Worm (Caenorhabditis elegans) whole organism, young adult: ENCODE data around the gene Y39B6A.9.

Experiments
- B0019.2 ChIP-seq: fragments of 200-800 bp; sonication (Bioruptor generic); conservative IDR thresholded peaks from 2 replicates; pipeline ENCODE4 v1.3.6; 2022; ENCODE audit warnings: missing genetic modification reagents, missing genetic modification characterization, missing compliant biosample characterization
- Y79H2A.3 ChIP-seq: fragments of 200-800 bp; sonication (Bioruptor generic); conservative IDR thresholded peaks from 2 replicates; pipeline ENCODE4 v1.3.6; 2022; ENCODE audit warnings: missing genetic modification reagents, missing genetic modification characterization, missing compliant biosample characterization
- ZK185.1 ChIP-seq: sonication (generic microtip); optimal IDR thresholded peaks from 2 replicates; lab custom pipeline; 2016; ENCODE audit warnings: mild to moderate bottlenecking, missing genetic modification characterization, missing compliant biosample characterization; ENCODE audit not compliant: poor library complexity, severe bottlenecking
- ama-1 ChIP-seq, 3 experiments: fragments of 150-350 bp in 1 of 3; sonication (generic microtip) in 2 of 3; optimal IDR thresholded peaks; 2 replicates each; lab custom pipeline; 2014 to 2018; ENCODE audit warnings: missing biosample characterization in 2 of 3, missing genetic modification characterization in 2 of 3, missing genetic modification reagents in 2 of 3
- him-1 ChIP-seq: sonication (generic microtip); optimal IDR thresholded peaks from 2 replicates; lab custom pipeline; 2016; ENCODE audit warnings: missing genotype, missing genetic modification reagents, missing genetic modification characterization, missing compliant biosample characterization
- hmg-20 ChIP-seq: fragments of 200-800 bp; sonication (Bioruptor generic); IDR thresholded peaks from 2 replicates; pipeline ENCODE4 v1.3.6; 2022; ENCODE audit warnings: missing genetic modification reagents, missing genetic modification characterization, missing compliant biosample characterization
- lin-35 ChIP-seq, 3 experiments: fragments of 150-350 bp in 2 of 3; sonication (generic microtip) in 1 of 3; optimal IDR thresholded peaks; 2 replicates each; lab custom pipeline; 2014 to 2018; ENCODE audit warnings: missing biosample characterization in 3 of 3, missing genetic modification characterization in 3 of 3, missing genetic modification reagents in 3 of 3
- nfyb-1 ChIP-seq: fragments of 200-800 bp; sonication (Bioruptor generic); IDR thresholded peaks from 2 replicates; pipeline ENCODE4 v1.3.6; 2022; ENCODE audit warnings: missing genetic modification reagents, missing genetic modification characterization, missing compliant biosample characterization
- pha-4 ChIP-seq: fragments of 150-350 bp; sonication (generic microtip); optimal IDR thresholded peaks from 2 replicates; lab custom pipeline; 2014; ENCODE audit warnings: missing biosample characterization, missing genetic modification reagents, missing genetic modification characterization
- somi-1 ChIP-seq: fragments of 200-800 bp; sonication (Bioruptor generic); optimal IDR thresholded peaks from 2 replicates; lab custom pipeline; 2018; ENCODE audit warnings: mild to moderate bottlenecking, missing genetic modification characterization, missing compliant biosample characterization
- xnd-1 ChIP-seq: sonication (generic microtip); optimal IDR thresholded peaks from 2 replicates; lab custom pipeline; 2016; ENCODE audit warnings: missing genotype, missing genetic modification reagents, missing genetic modification characterization, missing compliant biosample characterization
- zfh-2 ChIP-seq: fragments of 200-800 bp; sonication (Bioruptor generic); conservative IDR thresholded peaks from 2 replicates; pipeline ENCODE4 v1.3.6; 2022; ENCODE audit warnings: missing genetic modification reagents, missing genetic modification characterization, missing compliant biosample characterization

- TF ChIP-seq nfyb-1 (GFP tag; lab: Robert Waterston, UW) (no peak), ZK185.1 (no peak), pha-4 (tag; lab: Kevin White, UChicago) (no peak), xnd-1 (no peak), him-1 (tag; lab: Kevin White, UChicago) (no peak), somi-1 (GFP tag; lab: Kevin White, UChicago) (no peak), ama-1 (optimal IDR thresholded peaks at IDR 0.05; lab: Kevin White, UChicago) (no peak), ama-1 (GFP tag; optimal IDR thresholded peaks at IDR 0.05; lab: Kevin White, UChicago) (no peak), lin-35 (GFP tag; optimal IDR thresholded peaks at IDR 0.05; lab: Kevin White, UChicago) (no peak), Y79H2A.3 (GFP tag; lab: Robert Waterston, UW) (no peak), B0019.2 (GFP tag; lab: Robert Waterston, UW) (no peak), zfh-2 (GFP tag; lab: Robert Waterston, UW) (no peak; the same call in 1 of the 2 replicates), hmg-20 (GFP tag; lab: Robert Waterston, UW) (no peak)
Measured at ce11 chrV:19090885-19091284, 45.4 kb upstream of the Y39B6A.9 start.
